Fruit fly (Drosophila melanogaster) whole organism, adult: ENCODE results near the gene cwo.

Experiments
- CG11617 ChIP-seq: fragments of 200-800 bp; sonication (Bioruptor generic); optimal IDR thresholded peaks from 2 replicates; lab custom pipeline; 2017; ENCODE audit warnings: mild to moderate bottlenecking, missing biosample characterization, missing genetic modification reagents, missing genetic modification characterization
- CG12768 ChIP-seq: fragments of 200-800 bp; sonication (Bioruptor generic); optimal IDR thresholded peaks from 2 replicates; lab custom pipeline; 2017; ENCODE audit warnings: missing biosample characterization, missing genetic modification characterization, mild to moderate bottlenecking, moderate library complexity, missing genetic modification reagents
- CG7045 ChIP-seq: fragments of 200-800 bp; sonication (Bioruptor generic); optimal IDR thresholded peaks from 2 replicates; lab custom pipeline; 2017; ENCODE audit warnings: missing biosample characterization, mild to moderate bottlenecking, missing genetic modification characterization
- Clk ChIP-seq: fragments of 200-800 bp; sonication (Bioruptor generic); optimal IDR thresholded peaks from 2 replicates; lab custom pipeline; 2017; ENCODE audit warnings: missing biosample characterization, missing genetic modification characterization
- Crg-1 ChIP-seq: fragments of 200-800 bp; sonication (Bioruptor generic); optimal IDR thresholded peaks from 2 replicates; lab custom pipeline; 2016; ENCODE audit warnings: missing biosample characterization, missing genetic modification characterization
- Hr96 ChIP-seq: fragments of 200-800 bp; sonication (Bioruptor generic); optimal IDR thresholded peaks from 2 replicates; lab custom pipeline; 2016; ENCODE audit warnings: missing biosample characterization, missing genetic modification characterization
- Mnt ChIP-seq: fragments of 200-800 bp; sonication (Bioruptor generic); optimal IDR thresholded peaks from 2 replicates; lab custom pipeline; 2016; ENCODE audit warnings: missing biosample characterization, mild to moderate bottlenecking, missing genetic modification characterization
- bab1 ChIP-seq: fragments of 200-800 bp; sonication (Bioruptor generic); optimal IDR thresholded peaks from 3 replicates; lab custom pipeline; 2019; ENCODE audit warnings: missing biosample characterization, mild to moderate bottlenecking, missing genetic modification characterization, moderate library complexity
- cnc ChIP-seq, 2 experiments: fragments of >200 bp; optimal IDR thresholded peaks; 2 replicates each; lab custom pipeline; 2017
- kay ChIP-seq: fragments of 200-800 bp; sonication (Bioruptor generic); peaks from one replicate; lab custom pipeline; 2016; ENCODE audit warnings: missing biosample characterization, missing genetic modification characterization, borderline replicate concordance
- ovo ChIP-seq: fragments of 200-800 bp; sonication (Bioruptor generic); optimal IDR thresholded peaks from 2 replicates; lab custom pipeline; 2016; ENCODE audit warnings: missing biosample characterization, missing genetic modification characterization
- pad ChIP-seq: fragments of 200-800 bp; sonication (Bioruptor generic); optimal IDR thresholded peaks from 3 replicates; lab custom pipeline; 2017; ENCODE audit warnings: missing biosample characterization, missing genetic modification characterization, mild to moderate bottlenecking, moderate library complexity, missing genetic modification reagents
- tj ChIP-seq: fragments of 200-800 bp; sonication (Bioruptor generic); optimal IDR thresholded peaks from 3 replicates; lab custom pipeline; 2017; ENCODE audit warnings: missing biosample characterization, mild to moderate bottlenecking, missing genetic modification characterization, moderate library complexity

- no peak for TF ChIP-seq pad
- TF ChIP-seq Clk (GFP tag; lab: Kevin White, UChicago) = no peak
- no peak for TF ChIP-seq cnc (optimal IDR thresholded peaks at IDR 0.05; lab: Kevin White, UChicago)
- TF ChIP-seq bab1 (GFP tag; lab: Kevin White, UChicago) = no peak
- TF ChIP-seq kay = no peak
- no peak for TF ChIP-seq CG7045
- no peak for TF ChIP-seq Hr96
- no peak for TF ChIP-seq Crg-1 (GFP tag; lab: Kevin White, UChicago)
- TF ChIP-seq Mnt (GFP tag; lab: Kevin White, UChicago) = no peak
- no peak for TF ChIP-seq tj (GFP tag; lab: Kevin White, UChicago)
- no peak for TF ChIP-seq ovo
- TF ChIP-seq CG12768 (GFP tag; lab: Kevin White, UChicago) = no peak
- TF ChIP-seq CG11617 = no peak
These were observed 18.3 kb upstream of the cwo start for dm6 chr3R:10369799-10370198.
